Worm (Caenorhabditis elegans) whole organism, L4/young adult: ENCODE measurements around the gene srxa-14.

Source experiments
- W03F9.2 ChIP-seq: fragments of 150-350 bp; optimal IDR thresholded peaks from 2 replicates; lab custom pipeline; 2014; ENCODE audit warnings: missing biosample characterization, missing genetic modification characterization
- dao-5 ChIP-seq: sonication (generic microtip); optimal IDR thresholded peaks from 2 replicates; lab custom pipeline; 2016; ENCODE audit warnings: missing genotype, missing genetic modification characterization, moderate library complexity, missing compliant biosample characterization
- him-1 ChIP-seq: sonication (generic microtip); optimal IDR thresholded peaks from 2 replicates; lab custom pipeline; 2016; ENCODE audit warnings: missing genotype, missing genetic modification reagents, missing genetic modification characterization, missing compliant biosample characterization

ce11 chrV:20685383-20685782, 46.0 kb downstream of the srxa-14 start, which contains the start of gene klf-2:
- no peak for TF ChIP-seq him-1 (tag; lab: Kevin White, UChicago)
- TF ChIP-seq dao-5: no peak
- TF ChIP-seq W03F9.2: no peak
